Fruit fly (Drosophila melanogaster) whole organism, embryonic: Measurements from ENCODE around the gene mthl6.

Experiments used
- Atf-2 ChIP-seq: fragments of 200-800 bp; sonication (Bioruptor generic); optimal IDR thresholded peaks from 2 replicates; lab custom pipeline; 2016; ENCODE audit warnings: missing biosample characterization, missing genetic modification characterization
- CG10209 ChIP-seq: fragments of 200-800 bp; sonication (Bioruptor generic); optimal IDR thresholded peaks from 3 replicates; lab custom pipeline; 2017; ENCODE audit warnings: missing biosample characterization, mild to moderate bottlenecking, missing genetic modification characterization, missing genetic modification reagents
- CG10321 ChIP-seq: fragments of 200-800 bp; sonication (Bioruptor generic); IDR thresholded peaks from 2 replicates; pipeline ENCODE4 v1.3.6; 2022; ENCODE audit warnings: missing biosample characterization, missing genetic modification characterization
- CG10979 ChIP-seq: fragments of 200-800 bp; sonication (Bioruptor generic); optimal IDR thresholded peaks from 2 replicates; lab custom pipeline; 2018; ENCODE audit warnings: missing biosample characterization, mild to moderate bottlenecking, missing genetic modification characterization, moderate library complexity
- CG1233 ChIP-seq: fragments of 200-800 bp; sonication (Bioruptor generic); optimal IDR thresholded peaks from 4 replicates; lab custom pipeline; 2018; ENCODE audit warnings: missing biosample characterization, mild to moderate bottlenecking, missing genetic modification characterization
- CG13123 ChIP-seq: fragments of 200-800 bp; sonication (Bioruptor generic); optimal IDR thresholded peaks from 2 replicates; lab custom pipeline; 2016; ENCODE audit warnings: missing biosample characterization, missing genetic modification characterization
- CG14710 ChIP-seq: fragments of 200-800 bp; sonication (Bioruptor generic); optimal IDR thresholded peaks from 3 replicates; lab custom pipeline; 2019; ENCODE audit warnings: missing biosample characterization, mild to moderate bottlenecking, missing genetic modification characterization, moderate library complexity
- CG17186 ChIP-seq: fragments of 200-800 bp; sonication (Bioruptor generic); optimal IDR thresholded peaks from 3 replicates; lab custom pipeline; 2017; ENCODE audit warnings: missing biosample characterization, missing genetic modification reagents, missing genetic modification characterization
- CG17612 ChIP-seq: fragments of 200-800 bp; sonication (Bioruptor generic); IDR thresholded peaks from 2 replicates; pipeline ENCODE4 v1.3.6; 2022; ENCODE audit warnings: missing biosample characterization, missing genetic modification characterization
- CG1832 ChIP-seq: fragments of 200-800 bp; sonication (Bioruptor generic); optimal IDR thresholded peaks from 2 replicates; lab custom pipeline; 2017; ENCODE audit warnings: missing biosample characterization, mild to moderate bottlenecking, missing genetic modification characterization, inconsistent platforms
- CG18476 ChIP-seq: fragments of 200-800 bp; sonication (Bioruptor generic); optimal IDR thresholded peaks from 2 replicates; lab custom pipeline; 2016; ENCODE audit warnings: missing biosample characterization, mild to moderate bottlenecking, missing genetic modification characterization
- CG30403 ChIP-seq: fragments of 200-800 bp; sonication (Bioruptor generic); optimal IDR thresholded peaks from 3 replicates; lab custom pipeline; 2016; ENCODE audit warnings: missing biosample characterization, missing genetic modification characterization
- CG4360 ChIP-seq: fragments of 200-800 bp; sonication (Bioruptor generic); IDR thresholded peaks from 2 replicates; pipeline ENCODE4 v1.3.6; 2022; ENCODE audit warnings: missing biosample characterization, missing genetic modification characterization
- CG4730 ChIP-seq: fragments of 200-800 bp; sonication (Bioruptor generic); IDR thresholded peaks from 2 replicates; pipeline ENCODE4 v1.3.6; 2022; ENCODE audit warnings: missing biosample characterization, missing genetic modification characterization
- CG4820 ChIP-seq: fragments of 200-800 bp; sonication (Bioruptor generic); optimal IDR thresholded peaks from 3 replicates; lab custom pipeline; 2016; ENCODE audit warnings: missing biosample characterization, missing genetic modification characterization
- CG5245 ChIP-seq: fragments of 200-800 bp; sonication (Bioruptor generic); optimal IDR thresholded peaks from 3 replicates; lab custom pipeline; 2016; ENCODE audit warnings: missing biosample characterization, missing genetic modification characterization
- CG6254 ChIP-seq: fragments of 200-800 bp; sonication (Bioruptor generic); optimal IDR thresholded peaks from 3 replicates; lab custom pipeline; 2017; ENCODE audit warnings: mild to moderate bottlenecking, missing biosample characterization, missing genetic modification reagents, missing genetic modification characterization
- CG8290 ChIP-seq, 3 experiments: fragments of 200-800 bp; sonication (Bioruptor generic); optimal IDR thresholded peaks; 2 replicates each; lab custom pipeline; 2016 to 2019; ENCODE audit warnings: missing biosample characterization in 3 of 3, missing genetic modification characterization in 3 of 3, mild to moderate bottlenecking in 2 of 3, moderate library complexity in 1 of 3
- CG8388 ChIP-seq: fragments of 200-800 bp; sonication (Bioruptor generic); optimal IDR thresholded peaks from 2 replicates; lab custom pipeline; 2019; ENCODE audit warnings: missing biosample characterization, mild to moderate bottlenecking, missing genetic modification characterization, moderate library complexity
- CG9817 ChIP-seq: fragments of 200-800 bp; sonication (Bioruptor generic); optimal IDR thresholded peaks from 2 replicates; lab custom pipeline; 2018; ENCODE audit warnings: missing biosample characterization, mild to moderate bottlenecking, missing genetic modification characterization, moderate library complexity
- CrebB ChIP-seq: fragments of 200-800 bp; sonication (Bioruptor generic); optimal IDR thresholded peaks from 3 replicates; lab custom pipeline; 2018; ENCODE audit warnings: missing biosample characterization, mild to moderate bottlenecking, missing genetic modification characterization
- Doc2 ChIP-seq: fragments of 200-800 bp; sonication (Bioruptor generic); IDR thresholded peaks from 2 replicates; pipeline ENCODE4 v1.3.6; 2022; ENCODE audit warnings: missing biosample characterization, missing genetic modification characterization
- E2f2 ChIP-seq: fragments of 200-800 bp; sonication (Bioruptor generic); IDR thresholded peaks from 2 replicates; pipeline ENCODE4 v1.3.6; 2022; ENCODE audit warnings: missing biosample characterization, missing genetic modification characterization
- ERR ChIP-seq: fragments of 200-800 bp; sonication (Bioruptor generic); optimal IDR thresholded peaks from 2 replicates; lab custom pipeline; 2016; ENCODE audit warnings: missing biosample characterization, missing genetic modification characterization
- HLH4C ChIP-seq: fragments of 200-800 bp; sonication (Bioruptor generic); IDR thresholded peaks from 3 replicates; pipeline ENCODE4 v1.3.6; 2022; ENCODE audit warnings: missing biosample characterization, missing genetic modification characterization; ENCODE audit not compliant: partially characterized antibody
- HLHmδ ChIP-seq: fragments of 200-800 bp; sonication (Bioruptor generic); optimal IDR thresholded peaks from 2 replicates; lab custom pipeline; 2018; ENCODE audit warnings: missing biosample characterization, mild to moderate bottlenecking, missing genetic modification characterization, moderate library complexity
- Hmr ChIP-seq: fragments of 200-800 bp; sonication (Bioruptor generic); optimal IDR thresholded peaks from 3 replicates; lab custom pipeline; 2017; ENCODE audit warnings: mild to moderate bottlenecking, missing biosample characterization, missing genetic modification reagents, missing genetic modification characterization
- Hr3 ChIP-seq: fragments of 200-800 bp; sonication (Bioruptor generic); optimal IDR thresholded peaks from 3 replicates; lab custom pipeline; 2016; ENCODE audit warnings: missing biosample characterization, missing genetic modification characterization
- Hr78 ChIP-seq, 2 experiments: fragments of 200-800 bp in 1 of 2; fragments of >200 bp in 1 of 2; sonication (Bioruptor generic) in 1 of 2; optimal IDR thresholded peaks; 2 replicates each; lab custom pipeline; 2017 to 2019; ENCODE audit warnings: missing biosample characterization in 2 of 2, missing genetic modification characterization in 2 of 2, mild to moderate bottlenecking in 1 of 2, moderate library complexity in 1 of 2
- NfI ChIP-seq: fragments of 200-800 bp; sonication (Bioruptor generic); optimal IDR thresholded peaks from 3 replicates; lab custom pipeline; 2018; ENCODE audit warnings: missing biosample characterization, mild to moderate bottlenecking, missing genetic modification characterization, moderate library complexity
- Rx ChIP-seq: fragments of 200-800 bp; sonication (Bioruptor generic); IDR thresholded peaks from 2 replicates; pipeline ENCODE4 v1.3.6; 2022; ENCODE audit warnings: missing biosample characterization, missing genetic modification characterization
- Sox100B ChIP-seq: fragments of 200-800 bp; sonication (Bioruptor generic); optimal IDR thresholded peaks from 3 replicates; lab custom pipeline; 2018; ENCODE audit warnings: missing biosample characterization, mild to moderate bottlenecking, missing genetic modification characterization
- YL-1 ChIP-seq: fragments of 200-800 bp; sonication (Bioruptor generic); optimal IDR thresholded peaks from 3 replicates; lab custom pipeline; 2017; ENCODE audit warnings: missing biosample characterization, mild to moderate bottlenecking, missing genetic modification characterization
- abd-A ChIP-seq: fragments of 200-800 bp; sonication (Bioruptor generic); optimal IDR thresholded peaks from 3 replicates; lab custom pipeline; 2019; ENCODE audit warnings: missing biosample characterization, mild to moderate bottlenecking, missing genetic modification characterization, moderate library complexity
- amos ChIP-seq: fragments of 200-800 bp; sonication (Bioruptor generic); IDR thresholded peaks from 2 replicates; pipeline ENCODE4 v1.3.6; 2022; ENCODE audit warnings: missing biosample characterization, missing genetic modification characterization; ENCODE audit not compliant: partially characterized antibody
- chm ChIP-seq: fragments of 200-800 bp; sonication (Bioruptor generic); IDR thresholded peaks from 2 replicates; pipeline ENCODE4 v1.3.6; 2022; ENCODE audit warnings: missing biosample characterization, missing genetic modification characterization
- dan ChIP-seq: fragments of 200-800 bp; sonication (Bioruptor generic); IDR thresholded peaks from 2 replicates; pipeline ENCODE4 v1.3.6; 2022; ENCODE audit warnings: missing biosample characterization, missing genetic modification characterization
- eve ChIP-seq, 2 experiments: fragments of >200 bp; optimal IDR thresholded peaks; 2 replicates each; lab custom pipeline; 2017; ENCODE audit warnings: missing biosample characterization in 2 of 2, missing genetic modification characterization in 2 of 2
- fd102C ChIP-seq: fragments of 200-800 bp; sonication (Bioruptor generic); optimal IDR thresholded peaks from 2 replicates; lab custom pipeline; 2018; ENCODE audit warnings: missing biosample characterization, mild to moderate bottlenecking, missing genetic modification characterization, moderate library complexity
- h ChIP-seq: fragments of >200 bp; optimal IDR thresholded peaks from 2 replicates; lab custom pipeline; 2017
- hbn ChIP-seq: fragments of 200-800 bp; sonication (Bioruptor generic); IDR thresholded peaks from 2 replicates; pipeline ENCODE4 v1.3.6; 2022; ENCODE audit warnings: missing biosample characterization, missing genetic modification characterization; ENCODE audit not compliant: partially characterized antibody
- lilli ChIP-seq: fragments of 200-800 bp; sonication (Bioruptor generic); optimal IDR thresholded peaks from 3 replicates; lab custom pipeline; 2016; ENCODE audit warnings: missing biosample characterization, missing genetic modification characterization
- nau ChIP-seq: fragments of 200-800 bp; sonication (Bioruptor generic); optimal IDR thresholded peaks from 3 replicates; lab custom pipeline; 2017; ENCODE audit warnings: missing biosample characterization, mild to moderate bottlenecking, missing genetic modification characterization, missing genetic modification reagents
- nerfin-2 ChIP-seq: fragments of 200-800 bp; sonication (Bioruptor generic); IDR thresholded peaks from 2 replicates; pipeline ENCODE4 v1.3.6; 2022; ENCODE audit warnings: missing biosample characterization, missing genetic modification characterization; ENCODE audit not compliant: partially characterized antibody
- pita ChIP-seq: fragments of 200-800 bp; sonication (Bioruptor generic); optimal IDR thresholded peaks from 2 replicates; lab custom pipeline; 2017; ENCODE audit warnings: missing biosample characterization, mild to moderate bottlenecking, missing genetic modification characterization
- prd ChIP-seq, 3 experiments: fragments of >200 bp in 2 of 3; fragments of 200-800 bp in 1 of 3; sonication (Bioruptor generic) in 1 of 3; optimal IDR thresholded peaks in 2 of 3; IDR thresholded peaks in 1 of 3; 2 replicates in 2 of 3; 3 replicates in 1 of 3; pipeline versions ENCODE4 v1.3.6 to Lab custom; 2017 to 2022; ENCODE audit warnings: missing biosample characterization in 1 of 3, missing genetic modification characterization in 1 of 3
- run ChIP-seq: fragments of 200-800 bp; sonication (Bioruptor generic); optimal IDR thresholded peaks from 3 replicates; lab custom pipeline; 2018; ENCODE audit warnings: missing biosample characterization, mild to moderate bottlenecking, missing genetic modification characterization
- shn ChIP-seq: fragments of 200-800 bp; sonication (Bioruptor generic); optimal IDR thresholded peaks from 3 replicates; lab custom pipeline; 2016; ENCODE audit warnings: missing biosample characterization, missing genetic modification characterization
- twi ChIP-seq: fragments of 200-800 bp; optimal IDR thresholded peaks from 2 replicates; lab custom pipeline; 2019; ENCODE audit warnings: missing biosample characterization, mild to moderate bottlenecking, missing genetic modification characterization, moderate library complexity

mthl6 gene

dm6 chr3L:7528380-7529080, 42.8 kb downstream of the mthl6 start, which contains the start of gene lqf (continued):
- no peak for TF ChIP-seq CG1832 (GFP tag; lab: Kevin White, UChicago)
- TF ChIP-seq CG4820 = no peak
- TF ChIP-seq abd-A (tag; lab: Kevin White, UChicago) = no peak
- no peak for TF ChIP-seq nau (GFP tag; lab: Kevin White, UChicago)
- no peak for TF ChIP-seq chm (GFP tag; lab: Robert Waterston, UW)
- TF ChIP-seq h = no peak
- no peak for TF ChIP-seq CG6254 (GFP tag; lab: Kevin White, UChicago)
- TF ChIP-seq Atf-2 (GFP tag; lab: Kevin White, UChicago) = no peak
- no peak for TF ChIP-seq CG4730 (GFP tag; lab: Robert Waterston, UW)
- TF ChIP-seq CG8388 (GFP tag; lab: Kevin White, UChicago) = no peak
- peak; percentile 80 for TF ChIP-seq HLH4C
- TF ChIP-seq CG14710 (tag; lab: Kevin White, UChicago) = peak; percentile 72
- no peak for TF ChIP-seq CG17186 (GFP tag; lab: Kevin White, UChicago)
- peak in 1 of 2 experiments; percentile 24 for TF ChIP-seq Hr78 (GFP tag; optimal IDR thresholded peaks at IDR 0.05; lab: Kevin White, UChicago)
- no peak for TF ChIP-seq dan (GFP tag; lab: Robert Waterston, UW)
- no peak for TF ChIP-seq CG10979
- TF ChIP-seq Rx (GFP tag; lab: Robert Waterston, UW) = no peak
- no peak for TF ChIP-seq CG1233 (GFP tag; lab: Kevin White, UChicago)
- no peak for TF ChIP-seq HLHmδ (GFP tag; lab: Kevin White, UChicago)
- no peak for TF ChIP-seq run (tag; lab: Kevin White, UChicago)
- no peak for TF ChIP-seq ERR
- TF ChIP-seq Hr3 (GFP tag; lab: Kevin White, UChicago) = no peak
- TF ChIP-seq eve (GFP tag; optimal IDR thresholded peaks at IDR 0.05; lab: Kevin White, UChicago) = no peak
- no peak for TF ChIP-seq CG4360 (GFP tag; lab: Robert Waterston, UW)
- no peak for TF ChIP-seq CG13123
- peak; percentile 86 for TF ChIP-seq amos (GFP tag; lab: Robert Waterston, UW)
- TF ChIP-seq CG17612 (GFP tag; lab: Robert Waterston, UW) = no peak
- peak; percentile 11 for TF ChIP-seq NfI (GFP tag; lab: Kevin White, UChicago)
- TF ChIP-seq Sox100B (GFP tag; lab: Kevin White, UChicago) = peak; percentile 9
- no peak for TF ChIP-seq fd102C (GFP tag; lab: Kevin White, UChicago)
- TF ChIP-seq CG10321 (GFP tag; lab: Robert Waterston, UW) = no peak
- TF ChIP-seq CG18476 (GFP tag; lab: Kevin White, UChicago) = no peak
- TF ChIP-seq YL-1 (GFP tag; lab: Kevin White, UChicago) = peak; percentile 30
- no peak for TF ChIP-seq prd (optimal IDR thresholded peaks at IDR 0.05; lab: Kevin White, UChicago)
- TF ChIP-seq prd (GFP tag; IDR thresholded peaks at IDR 0.05; lab: Robert Waterston, UW) = no peak
- no peak for TF ChIP-seq twi
- peak; percentile 60 for TF ChIP-seq CG9817 (tag; lab: Kevin White, UChicago)
- no peak for TF ChIP-seq CG5245 (GFP tag; lab: Kevin White, UChicago)
- no peak for TF ChIP-seq Doc2 (GFP tag; lab: Robert Waterston, UW)
- TF ChIP-seq shn (GFP tag; lab: Kevin White, UChicago) = no peak
- TF ChIP-seq Hmr (GFP tag; lab: Kevin White, UChicago) = peak; percentile 21
- peak; percentile 75 for TF ChIP-seq E2f2 (GFP tag; lab: Robert Waterston, UW)
- TF ChIP-seq nerfin-2 (GFP tag; lab: Robert Waterston, UW) = peak; percentile 73
- TF ChIP-seq hbn (GFP tag; lab: Robert Waterston, UW) = peak; percentile 71
- TF ChIP-seq CG30403 (GFP tag; lab: Kevin White, UChicago) = peak; percentile 61
- no peak for TF ChIP-seq CrebB
- TF ChIP-seq pita = no peak
- no peak for TF ChIP-seq CG10209 (GFP tag; lab: Kevin White, UChicago)
- no peak for TF ChIP-seq lilli (GFP tag; lab: Kevin White, UChicago)
- TF ChIP-seq CG8290 (GFP tag; optimal IDR thresholded peaks at IDR 0.05; lab: Kevin White, UChicago) = no peak
- TF ChIP-seq CG8290 (tag; optimal IDR thresholded peaks at IDR 0.05; lab: Kevin White, UChicago) = no peak
